Worm (Caenorhabditis elegans) whole organism, L4 larva: Measurements from ENCODE around the gene Y64G10A.2.

Experiments used
- F44E2.7 ChIP-seq: fragments of 200-800 bp; sonication (Bioruptor generic); IDR thresholded peaks from 2 replicates; pipeline ENCODE4 v2.1.2; 2022; ENCODE audit warnings: missing genetic modification characterization, missing compliant biosample characterization
- ces-1 ChIP-seq: fragments of 150-350 bp; sonication (generic microtip); optimal IDR thresholded peaks from 4 replicates; lab custom pipeline; 2014; ENCODE audit warnings: missing biosample characterization, missing genetic modification reagents, missing genetic modification characterization
- lsy-2 ChIP-seq, 2 experiments: fragments of 150-350 bp in 1 of 2; sonication (generic microtip) in 1 of 2; optimal IDR thresholded peaks; 2 replicates each; lab custom pipeline; 2014 to 2017; ENCODE audit warnings: missing biosample characterization in 2 of 2, missing genetic modification characterization in 2 of 2
- madf-9 ChIP-seq: fragments of 200-800 bp; sonication (Bioruptor generic); conservative IDR thresholded peaks from 2 replicates; pipeline ENCODE4 v1.3.6; 2022; ENCODE audit warnings: missing genetic modification reagents, missing genetic modification characterization, missing compliant biosample characterization
- mdl-1 ChIP-seq, 2 experiments: fragments of 150-350 bp in 1 of 2; sonication (generic microtip) in 1 of 2; optimal IDR thresholded peaks; 2 replicates each; lab custom pipeline; 2014 to 2017; ENCODE audit warnings: missing biosample characterization in 2 of 2, missing genetic modification characterization in 2 of 2
- nhr-76 ChIP-seq: fragments of 150-350 bp; optimal IDR thresholded peaks from 2 replicates; lab custom pipeline; 2014; ENCODE audit warnings: missing biosample characterization, missing genetic modification characterization

- TF ChIP-seq mdl-1 (tag; optimal IDR thresholded peaks at IDR 0.05; lab: Kevin White, UChicago), result no peak
- TF ChIP-seq madf-9 (GFP tag; lab: Robert Waterston, UW), result no peak
- no peak for TF ChIP-seq nhr-76
- no peak for TF ChIP-seq lsy-2 (tag; optimal IDR thresholded peaks at IDR 0.05; lab: Kevin White, UChicago)
- no peak for TF ChIP-seq F44E2.7 (GFP tag; lab: Robert Waterston, UW)
- TF ChIP-seq ces-1 (GFP tag; lab: Kevin White, UChicago), result no peak
These were observed 28.5 kb downstream of the Y64G10A.2 start for ce11 chrIV:14215777-14216176.
